Worm (Caenorhabditis elegans): ENCODE measurements around the gene H10D18.5.

H10D18.5 gene

DNA sequence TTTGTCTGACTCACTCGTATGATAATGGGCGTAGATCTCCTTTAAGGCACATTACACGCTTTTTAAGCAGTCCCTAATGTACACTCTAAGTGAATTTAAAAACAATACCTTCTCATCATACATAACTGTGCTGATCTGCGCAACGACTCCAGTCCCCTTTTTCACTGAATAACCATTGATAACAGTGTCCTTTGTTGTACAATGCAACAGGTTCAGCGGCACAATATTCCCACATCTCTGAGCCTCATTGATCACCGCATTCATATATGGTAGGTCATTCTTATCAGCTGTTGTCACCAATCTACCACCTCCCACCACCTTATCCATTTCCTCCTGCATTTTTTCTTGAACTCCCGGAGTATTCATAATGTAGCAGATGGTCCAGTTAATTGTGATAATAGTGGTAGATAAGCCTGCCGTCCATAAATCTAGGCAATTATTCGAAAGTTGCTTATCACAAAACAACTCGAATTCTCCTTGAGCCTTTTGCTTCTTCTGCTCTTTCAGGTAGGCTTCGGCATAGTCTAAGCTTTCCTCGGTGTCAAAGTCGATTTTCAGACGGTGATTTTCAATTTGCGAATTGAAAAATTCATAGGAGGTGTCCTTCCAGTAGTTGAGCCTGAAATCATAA is 29.6 kb downstream of the H10D18.5 start:
- TF ChIP-seq him-1 (tag; optimal IDR thresholded peaks at IDR 0.05): no peak
- no peak for TF ChIP-seq dao-5 (tag; optimal IDR thresholded peaks at IDR 0.05)
- TF ChIP-seq W03F9.2 (tag; optimal IDR thresholded peaks at IDR 0.05): no peak

DNA sequence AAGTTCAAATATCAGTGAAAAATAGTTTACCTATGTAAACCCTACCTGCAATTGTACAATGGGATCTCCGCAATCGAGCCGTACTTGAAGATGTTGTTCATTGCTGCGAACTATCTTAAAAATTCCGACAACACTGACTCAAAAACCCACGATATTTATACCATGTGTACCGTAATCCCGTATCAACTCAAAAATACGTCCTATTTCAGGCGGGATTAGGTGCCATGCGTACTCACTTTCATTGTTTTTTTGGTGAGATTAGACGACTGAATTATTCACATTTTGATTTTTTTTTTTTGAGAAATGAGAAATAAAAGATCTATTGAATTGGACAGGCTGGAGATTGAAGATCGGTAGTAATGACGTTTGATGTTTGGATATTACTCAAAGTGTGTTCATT is 31.1 kb downstream of the H10D18.5 start, which contains the start of gene srt-30:
Gene srt-30, minus strand, starts transcription at position 101 of the 400 bp plus-strand sequence.
- TF ChIP-seq him-1 (tag; optimal IDR thresholded peaks at IDR 0.05): no peak
- no peak for TF ChIP-seq dao-5 (tag; optimal IDR thresholded peaks at IDR 0.05)

DNA sequence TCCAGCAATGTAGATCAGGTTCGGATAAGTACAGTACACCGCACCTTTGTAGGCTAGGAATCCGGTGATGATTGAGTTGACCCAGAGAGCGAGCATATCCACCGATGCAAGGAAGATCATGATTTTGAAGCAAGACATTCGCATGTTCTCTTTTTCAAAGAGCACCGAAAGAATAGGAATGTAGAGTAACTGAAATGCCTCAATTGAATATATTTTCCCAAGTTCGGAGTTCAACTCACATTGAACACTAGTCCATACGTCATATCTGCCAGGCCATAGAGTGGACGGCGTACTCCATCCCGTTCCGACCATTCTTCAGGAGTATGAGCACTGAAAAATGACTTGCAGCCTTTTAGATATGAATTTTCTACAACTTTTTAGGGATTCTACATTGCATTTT is 31.8 kb downstream of the H10D18.5 start:
- TF ChIP-seq dao-5 (tag; optimal IDR thresholded peaks at IDR 0.05) (no peak), him-1 (tag; optimal IDR thresholded peaks at IDR 0.05) (no peak), W03F9.2 (tag; optimal IDR thresholded peaks at IDR 0.05) (no peak)

DNA sequence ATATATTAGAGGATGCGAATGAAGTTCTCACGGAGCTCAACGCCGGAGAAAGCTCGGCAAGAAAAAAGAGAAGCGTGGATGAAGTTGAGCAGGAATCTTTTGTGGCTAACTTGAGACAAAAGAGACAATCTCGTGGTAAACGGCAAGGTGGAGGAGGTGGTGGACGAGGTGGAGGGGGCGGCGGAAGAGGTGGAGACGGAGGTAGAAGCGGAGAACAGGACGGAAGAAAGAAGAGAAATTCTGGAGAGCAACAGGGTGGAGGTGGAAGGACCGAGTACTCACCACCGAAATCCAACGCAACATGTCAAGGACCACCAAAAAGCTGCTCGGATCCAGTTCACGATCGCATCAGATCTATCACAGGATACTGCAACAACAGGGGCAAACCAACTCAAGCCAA is 41.1 kb downstream of the H10D18.5 start:
- TF ChIP-seq him-1 (tag; optimal IDR thresholded peaks at IDR 0.05) (no peak), dao-5 (tag; optimal IDR thresholded peaks at IDR 0.05) (no peak), W03F9.2 (tag; optimal IDR thresholded peaks at IDR 0.05) (no peak)

DNA sequence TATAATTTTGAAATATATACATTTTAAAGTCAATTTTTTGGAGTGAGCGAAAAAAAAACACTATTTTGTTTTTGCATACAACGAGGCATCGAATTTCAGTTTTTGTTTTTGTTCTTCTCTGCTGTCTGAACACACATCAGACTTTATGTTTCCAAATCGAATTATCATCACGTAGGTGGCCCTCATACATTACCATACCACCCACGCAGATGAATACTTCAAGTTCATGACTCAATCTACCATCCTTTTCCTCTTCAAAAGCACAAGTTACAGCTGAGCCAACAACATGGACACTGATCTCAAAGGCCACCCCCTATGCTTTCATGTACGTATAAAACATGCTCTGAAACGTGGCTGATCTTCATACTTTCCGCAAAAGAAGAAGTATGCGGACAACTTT is 41.7 kb downstream of the H10D18.5 start, which contains the start of gene R08F11.7:
Gene R08F11.7, plus strand, starts transcription at position 301 of the 400 bp plus-strand sequence.
- TF ChIP-seq him-1 (tag; optimal IDR thresholded peaks at IDR 0.05) (no peak), dao-5 (tag; optimal IDR thresholded peaks at IDR 0.05) (no peak), W03F9.2 (tag; optimal IDR thresholded peaks at IDR 0.05) (no peak)

DNA sequence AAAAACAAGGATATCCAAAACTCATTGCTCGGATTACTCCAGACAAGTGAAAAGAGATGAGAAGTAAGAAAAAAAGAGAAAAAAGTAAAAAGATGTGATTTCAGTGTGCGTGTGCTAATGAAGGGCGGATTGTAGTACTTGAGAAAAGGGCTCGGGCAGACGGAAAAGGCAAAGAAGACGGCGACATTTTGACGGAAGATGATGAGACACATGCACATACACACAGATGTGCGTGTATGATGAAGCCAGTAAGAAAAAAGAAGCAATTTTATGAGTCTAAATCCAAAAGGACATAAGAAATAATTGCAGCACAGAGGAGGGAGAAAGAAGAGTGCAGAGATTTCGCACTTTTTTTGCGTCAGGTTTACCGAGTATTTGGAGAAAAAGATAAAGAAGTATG is 43.0 kb downstream of the H10D18.5 start:
- TF ChIP-seq W03F9.2 (tag; optimal IDR thresholded peaks at IDR 0.05) (no peak), dao-5 (tag; optimal IDR thresholded peaks at IDR 0.05) (no peak), him-1 (tag; optimal IDR thresholded peaks at IDR 0.05) (no peak)

DNA sequence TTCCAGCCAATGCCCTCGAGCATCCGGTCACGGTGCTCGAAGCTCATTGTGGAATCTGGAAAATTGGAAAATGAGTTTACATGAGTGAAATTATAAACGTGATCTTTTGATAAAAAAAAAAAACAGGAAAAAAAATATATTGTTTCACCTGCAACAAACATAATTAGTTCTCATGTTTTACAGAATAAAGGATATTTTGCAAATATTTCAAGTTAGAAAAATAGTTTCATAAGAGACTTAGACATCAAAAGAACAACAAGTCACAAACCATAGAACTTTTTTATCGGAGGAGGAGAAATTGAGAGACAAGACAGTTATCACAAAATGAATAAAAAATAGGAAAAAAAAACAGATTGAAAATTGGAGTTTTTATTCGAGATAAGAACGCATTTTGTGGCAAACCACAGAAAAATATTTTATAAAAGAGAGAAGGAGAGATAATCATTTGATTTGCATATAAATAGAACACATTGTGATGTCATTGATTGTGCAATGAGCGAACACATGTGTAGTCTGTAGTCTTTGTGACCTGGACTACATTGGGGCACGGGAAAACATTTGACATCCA is 47.3 kb downstream of the H10D18.5 start, which contains the start of gene R08F11.1:
Gene R08F11.1, minus strand, starts transcription at position 51 of the 568 bp plus-strand sequence.
- TF ChIP-seq him-1 (tag; optimal IDR thresholded peaks at IDR 0.05): no peak
- no peak for TF ChIP-seq W03F9.2 (tag; optimal IDR thresholded peaks at IDR 0.05)
- TF ChIP-seq dao-5 (tag; optimal IDR thresholded peaks at IDR 0.05): no peak

DNA sequence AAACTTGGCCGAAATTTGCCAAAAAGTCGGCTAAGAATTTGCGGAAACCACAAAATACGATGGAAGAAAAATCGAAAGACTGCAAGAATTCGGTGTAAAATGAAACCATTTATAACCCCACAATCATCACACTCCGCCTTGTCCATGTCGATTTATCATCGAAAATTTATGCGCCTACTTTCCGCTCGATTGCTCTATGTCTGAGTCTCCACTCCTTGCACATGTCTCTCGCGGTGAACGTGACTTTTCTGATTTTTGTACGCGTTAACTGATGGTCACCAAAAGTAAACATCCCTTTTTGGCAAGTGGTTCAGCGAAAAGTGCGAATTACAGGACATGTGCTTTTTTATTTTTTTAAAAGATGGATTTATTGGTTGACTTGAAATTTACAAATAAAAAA is 54.6 kb downstream of the H10D18.5 start:
- TF ChIP-seq him-1 (tag; optimal IDR thresholded peaks at IDR 0.05) (no peak), W03F9.2 (tag; optimal IDR thresholded peaks at IDR 0.05) (no peak), dao-5 (tag; optimal IDR thresholded peaks at IDR 0.05) (no peak)

DNA sequence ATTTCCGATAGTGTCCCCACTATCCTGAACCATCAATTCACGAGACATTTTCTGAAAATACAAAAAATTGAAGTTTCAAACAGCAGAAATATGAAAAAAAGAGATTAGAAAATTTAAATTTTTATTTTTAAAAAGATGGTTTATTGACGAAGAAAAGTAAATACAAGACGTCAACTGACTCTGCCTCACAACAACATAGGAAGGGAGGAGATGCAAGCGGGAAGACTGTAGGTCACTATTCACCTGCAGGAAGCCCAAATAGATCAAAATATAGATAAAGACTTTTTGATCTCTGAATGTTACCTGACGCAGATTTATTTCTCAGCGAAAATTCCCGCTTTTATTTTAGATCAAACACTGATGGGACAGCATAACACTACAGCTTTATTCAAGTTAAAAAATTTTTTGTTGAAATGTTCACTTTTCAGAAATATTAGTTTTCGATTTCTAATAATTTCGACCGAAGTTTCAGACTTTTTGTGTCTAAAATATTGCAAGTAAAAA is 55.4 kb downstream of the H10D18.5 start, which contains the start of gene cysl-3:
Gene cysl-3, minus strand, starts transcription at position 51 of the 504 bp plus-strand sequence.
- TF ChIP-seq W03F9.2 (tag; optimal IDR thresholded peaks at IDR 0.05) (no peak), him-1 (tag; optimal IDR thresholded peaks at IDR 0.05) (no peak)

DNA sequence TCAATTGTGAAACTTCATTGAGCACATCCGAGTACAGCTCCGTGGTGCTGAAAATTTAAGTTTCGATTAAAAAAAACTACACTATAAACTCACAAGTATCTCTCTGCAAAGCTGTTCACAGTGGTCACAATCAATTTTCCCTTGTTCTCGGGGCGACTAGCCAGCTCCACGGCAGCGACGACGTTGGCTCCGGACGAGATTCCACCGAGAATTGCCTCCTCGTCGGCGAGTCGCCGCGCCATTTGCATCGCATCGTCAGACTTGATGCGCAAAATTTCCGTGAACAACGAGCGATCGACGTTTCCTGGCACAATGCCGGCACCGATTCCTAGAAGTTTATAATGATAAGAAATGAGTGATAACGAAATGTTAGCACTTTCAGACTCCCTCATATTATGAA is 56.9 kb downstream of the H10D18.5 start:
- TF ChIP-seq W03F9.2 (tag; optimal IDR thresholded peaks at IDR 0.05): no peak
- TF ChIP-seq dao-5 (tag; optimal IDR thresholded peaks at IDR 0.05): no peak
- TF ChIP-seq him-1 (tag; optimal IDR thresholded peaks at IDR 0.05): no peak

DNA sequence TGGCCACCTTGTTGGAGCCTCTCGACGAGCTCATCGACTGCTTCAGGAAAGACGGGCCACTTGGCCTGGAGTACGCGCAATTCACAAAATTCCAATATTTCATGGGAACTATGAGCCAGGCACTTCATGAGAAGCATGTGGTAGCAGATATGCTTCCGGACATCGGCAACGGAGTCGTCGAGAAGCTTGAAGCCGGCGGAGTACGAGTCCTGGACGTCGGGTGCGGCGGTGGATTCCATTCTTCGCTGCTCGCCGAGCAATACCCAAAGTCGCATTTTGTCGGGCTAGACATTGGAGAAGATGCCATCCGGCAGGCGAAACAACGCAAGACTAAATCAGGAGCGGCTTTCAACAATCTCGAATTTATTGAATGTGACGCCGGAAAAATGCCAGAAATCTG is 57.9 kb downstream of the H10D18.5 start:
- TF ChIP-seq dao-5 (tag; optimal IDR thresholded peaks at IDR 0.05) (no peak), W03F9.2 (tag; optimal IDR thresholded peaks at IDR 0.05) (no peak), him-1 (tag; optimal IDR thresholded peaks at IDR 0.05) (no peak)

DNA sequence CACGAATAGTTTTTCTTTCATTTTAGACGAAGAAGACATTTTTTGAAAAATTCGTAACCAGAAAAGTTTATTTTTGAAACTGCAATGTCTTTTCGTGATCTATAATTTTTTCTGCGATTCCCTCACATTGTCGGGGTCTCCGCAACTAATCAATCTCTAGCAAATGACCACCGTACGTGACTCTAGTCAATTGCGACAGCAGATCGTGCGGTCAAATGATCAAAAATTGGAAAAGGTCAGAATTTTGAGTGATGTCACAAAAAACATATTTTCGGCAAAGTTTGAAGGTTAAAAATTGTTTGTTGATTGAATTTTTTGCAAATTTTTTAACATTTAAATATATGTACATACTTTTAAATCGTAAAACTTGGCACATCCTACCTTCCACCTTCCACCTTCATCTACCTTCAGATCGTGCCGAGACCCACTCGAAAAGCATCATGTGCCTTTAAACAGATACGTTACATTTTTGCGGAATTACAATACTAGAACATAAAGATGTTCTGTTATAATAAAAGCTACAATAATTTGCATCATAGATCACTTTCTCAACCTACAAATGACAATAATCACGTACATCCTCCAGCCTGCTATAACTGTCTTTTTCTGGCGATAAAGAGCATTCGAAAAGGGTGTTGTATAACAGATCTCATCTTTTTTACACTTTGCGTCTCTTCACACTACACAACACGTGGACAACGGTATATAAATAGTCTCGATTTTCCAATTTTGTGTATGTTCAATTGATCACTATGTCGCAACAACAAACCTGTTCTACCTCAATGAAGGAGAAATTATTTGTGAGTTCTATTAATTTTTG is 59.9 kb downstream of the H10D18.5 start, which contains the start of the genes R08E5.1 and rips-1:
Gene R08E5.1, minus strand, starts transcription at position 82 of the 820 bp plus-strand sequence.
Gene rips-1, plus strand, starts transcription at position 585 of the 820 bp plus-strand sequence.
- no peak for TF ChIP-seq W03F9.2 (tag; optimal IDR thresholded peaks at IDR 0.05)
- TF ChIP-seq him-1 (tag; optimal IDR thresholded peaks at IDR 0.05): no peak
- no peak for TF ChIP-seq dao-5 (tag; optimal IDR thresholded peaks at IDR 0.05)

DNA sequence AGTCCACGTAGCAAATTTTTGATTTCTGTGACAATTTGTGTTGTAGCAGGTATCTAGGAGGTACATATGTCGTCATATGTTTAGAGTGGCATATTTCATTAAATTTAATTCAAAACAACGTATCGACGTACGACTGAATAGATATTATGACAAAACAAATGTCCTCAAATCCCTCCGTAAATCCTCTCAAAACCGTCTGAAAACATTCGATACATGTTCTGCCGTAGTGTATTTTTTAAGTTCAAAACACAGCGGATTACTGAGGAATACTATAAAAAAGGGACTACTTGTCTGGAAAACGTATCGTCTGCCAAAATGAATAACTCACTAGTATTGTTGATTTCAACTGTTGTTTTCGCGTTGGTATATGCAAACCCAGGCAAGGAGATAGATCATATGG is 63.2 kb downstream of the H10D18.5 start, which contains the start of gene R08E5.4:
Gene R08E5.4, plus strand, starts transcription at position 301 of the 400 bp plus-strand sequence.
- TF ChIP-seq him-1 (tag; optimal IDR thresholded peaks at IDR 0.05) (no peak), W03F9.2 (tag; optimal IDR thresholded peaks at IDR 0.05) (no peak), dao-5 (tag; optimal IDR thresholded peaks at IDR 0.05) (no peak)

All from whole organism, L4/young adult.